Fruit fly (Drosophila melanogaster) whole organism, embryonic: Measurements from ENCODE around the gene Nos.

Experiments
- Atf-2 ChIP-seq: fragments of 200-800 bp; sonication (Bioruptor generic); optimal IDR thresholded peaks from 2 replicates; lab custom pipeline; 2016; ENCODE audit warnings: missing biosample characterization, missing genetic modification characterization
- B-H2 ChIP-seq: fragments of 200-800 bp; sonication (Bioruptor generic); optimal IDR thresholded peaks from 2 replicates; lab custom pipeline; 2018; ENCODE audit warnings: missing biosample characterization, mild to moderate bottlenecking, missing genetic modification characterization
- CG10565 ChIP-seq: fragments of 200-800 bp; sonication (Bioruptor generic); optimal IDR thresholded peaks from 3 replicates; lab custom pipeline; 2016; ENCODE audit warnings: missing biosample characterization, mild to moderate bottlenecking, missing genetic modification characterization
- CG11085 ChIP-seq: fragments of 200-800 bp; sonication (Bioruptor generic); IDR thresholded peaks from 2 replicates; pipeline ENCODE4 v1.3.6; 2022; ENCODE audit warnings: missing biosample characterization, missing genetic modification characterization
- CG11560 ChIP-seq: fragments of 200-800 bp; sonication (Bioruptor generic); IDR thresholded peaks from 3 replicates; pipeline ENCODE4 v1.3.6; 2022; ENCODE audit warnings: missing biosample characterization, missing genetic modification characterization
- CG12104 ChIP-seq: fragments of 200-800 bp; sonication (Bioruptor generic); optimal IDR thresholded peaks from 3 replicates; lab custom pipeline; 2016; ENCODE audit warnings: missing biosample characterization, missing genetic modification characterization
- CG12155 ChIP-seq: fragments of 200-800 bp; sonication (Bioruptor generic); optimal IDR thresholded peaks from 3 replicates; lab custom pipeline; 2016; ENCODE audit warnings: missing biosample characterization, missing genetic modification characterization
- CG12236 ChIP-seq: fragments of 200-800 bp; sonication (Bioruptor generic); optimal IDR thresholded peaks from 2 replicates; lab custom pipeline; 2016; ENCODE audit warnings: missing biosample characterization, missing genetic modification characterization
- CG15073 ChIP-seq: fragments of 200-800 bp; sonication (Bioruptor generic); optimal IDR thresholded peaks from 2 replicates; lab custom pipeline; 2016; ENCODE audit warnings: missing biosample characterization, missing genetic modification characterization
- CG1603 ChIP-seq: fragments of 200-800 bp; sonication (Bioruptor generic); optimal IDR thresholded peaks from 2 replicates; lab custom pipeline; 2019; ENCODE audit warnings: missing biosample characterization, mild to moderate bottlenecking, missing genetic modification characterization, moderate library complexity
- CG17328 ChIP-seq: fragments of 200-800 bp; sonication (Bioruptor generic); IDR thresholded peaks from 2 replicates; pipeline ENCODE4 v1.3.6; 2022; ENCODE audit warnings: missing biosample characterization, missing genetic modification characterization
- CG2875 ChIP-seq: fragments of 200-800 bp; sonication (Bioruptor generic); optimal IDR thresholded peaks from 2 replicates; lab custom pipeline; 2017; ENCODE audit warnings: missing biosample characterization, mild to moderate bottlenecking, missing genetic modification characterization, missing genetic modification reagents
- CG30403 ChIP-seq: fragments of 200-800 bp; sonication (Bioruptor generic); optimal IDR thresholded peaks from 3 replicates; lab custom pipeline; 2016; ENCODE audit warnings: missing biosample characterization, missing genetic modification characterization
- CG3281 ChIP-seq: fragments of 200-800 bp; sonication (Bioruptor generic); optimal IDR thresholded peaks from 3 replicates; lab custom pipeline; 2017; ENCODE audit warnings: missing biosample characterization, mild to moderate bottlenecking, missing genetic modification characterization
- CG4328 ChIP-seq: fragments of 200-800 bp; sonication (Bioruptor generic); optimal IDR thresholded peaks from 3 replicates; lab custom pipeline; 2017; ENCODE audit warnings: missing biosample characterization, missing genetic modification reagents, missing genetic modification characterization
- CG4360 ChIP-seq: fragments of 200-800 bp; sonication (Bioruptor generic); IDR thresholded peaks from 2 replicates; pipeline ENCODE4 v1.3.6; 2022; ENCODE audit warnings: missing biosample characterization, missing genetic modification characterization
- CG4820 ChIP-seq: fragments of 200-800 bp; sonication (Bioruptor generic); optimal IDR thresholded peaks from 3 replicates; lab custom pipeline; 2016; ENCODE audit warnings: missing biosample characterization, missing genetic modification characterization
- CG6654 ChIP-seq: fragments of 200-800 bp; sonication (Bioruptor generic); optimal IDR thresholded peaks from 2 replicates; lab custom pipeline; 2017; ENCODE audit warnings: missing biosample characterization, mild to moderate bottlenecking, missing genetic modification characterization
- CG9797 ChIP-seq: fragments of 200-800 bp; sonication (Bioruptor generic); optimal IDR thresholded peaks from 3 replicates; lab custom pipeline; 2018; ENCODE audit warnings: missing biosample characterization, mild to moderate bottlenecking, missing genetic modification characterization
- CG9876 ChIP-seq: fragments of 200-800 bp; sonication (Bioruptor generic); optimal IDR thresholded peaks from 2 replicates; lab custom pipeline; 2016; ENCODE audit warnings: missing biosample characterization, missing genetic modification characterization
- D ChIP-seq, 2 experiments: fragments of 200-800 bp in 1 of 2; fragments of >200 bp in 1 of 2; sonication (Bioruptor generic) in 1 of 2; optimal IDR thresholded peaks; 2 replicates in 1 of 2; 3 replicates in 1 of 2; lab custom pipeline; 2017; ENCODE audit warnings: mild to moderate bottlenecking in 1 of 2, missing biosample characterization in 1 of 2, missing genetic modification characterization in 1 of 2, missing genetic modification reagents in 1 of 2
- HLHmδ ChIP-seq: fragments of 200-800 bp; sonication (Bioruptor generic); optimal IDR thresholded peaks from 2 replicates; lab custom pipeline; 2018; ENCODE audit warnings: missing biosample characterization, mild to moderate bottlenecking, missing genetic modification characterization, moderate library complexity
- Hey ChIP-seq: fragments of 200-800 bp; sonication (Bioruptor generic); optimal IDR thresholded peaks from 3 replicates; lab custom pipeline; 2018; ENCODE audit warnings: missing biosample characterization, mild to moderate bottlenecking, missing genetic modification characterization
- Med ChIP-seq: fragments of 200-800 bp; sonication (Bioruptor generic); peaks from one replicate; lab custom pipeline; 2016; ENCODE audit warnings: missing biosample characterization, missing genetic modification characterization, mild to moderate bottlenecking, inconsistent platforms, moderate library complexity
- Nf-YC ChIP-seq: fragments of 200-800 bp; optimal IDR thresholded peaks from 3 replicates; lab custom pipeline; 2019; ENCODE audit warnings: missing biosample characterization, mild to moderate bottlenecking, missing genetic modification characterization, moderate library complexity
- Stat92E ChIP-seq, 3 experiments: fragments of >200 bp in 2 of 3; fragments of 200-800 bp in 1 of 3; sonication (Bioruptor generic) in 1 of 3; optimal IDR thresholded peaks; 2 replicates each; lab custom pipeline; 2017 to 2019; ENCODE audit warnings: missing biosample characterization in 3 of 3, missing genetic modification characterization in 3 of 3, mild to moderate bottlenecking in 1 of 3, moderate library complexity in 1 of 3
- ap ChIP-seq: fragments of 200-800 bp; sonication (Bioruptor generic); IDR thresholded peaks from 2 replicates; pipeline ENCODE4 v1.3.6; 2022; ENCODE audit warnings: missing biosample characterization, missing genetic modification characterization
- br ChIP-seq: fragments of >200 bp; optimal IDR thresholded peaks from 2 replicates; lab custom pipeline; 2017
- cad ChIP-seq: fragments of >200 bp; optimal IDR thresholded peaks from 2 replicates; lab custom pipeline; 2017; ENCODE audit warnings: missing biosample characterization, missing genetic modification characterization
- cwo ChIP-seq: fragments of 200-800 bp; sonication (Bioruptor generic); optimal IDR thresholded peaks from 3 replicates; lab custom pipeline; 2017; ENCODE audit warnings: missing biosample characterization, missing genetic modification characterization, mild to moderate bottlenecking, moderate library complexity, missing genetic modification reagents
- dati ChIP-seq: fragments of 200-800 bp; sonication (Bioruptor generic); IDR thresholded peaks from 2 replicates; pipeline ENCODE4 v1.3.6; 2022; ENCODE audit warnings: missing biosample characterization, missing genetic modification characterization
- dpn ChIP-seq, 2 experiments: fragments of 200-800 bp; sonication (Bioruptor generic); optimal IDR thresholded peaks; 3 replicates each; lab custom pipeline; 2016; ENCODE audit warnings: missing biosample characterization in 2 of 2, missing genetic modification characterization in 2 of 2
- ewg ChIP-seq: fragments of 200-800 bp; sonication (Bioruptor generic); optimal IDR thresholded peaks from 3 replicates; lab custom pipeline; 2017; ENCODE audit warnings: mild to moderate bottlenecking, missing biosample characterization, missing genetic modification reagents, missing genetic modification characterization
- fru ChIP-seq: fragments of >200 bp; optimal IDR thresholded peaks from 2 replicates; lab custom pipeline; 2017
- gro ChIP-seq: fragments of 200-800 bp; sonication (Bioruptor generic); optimal IDR thresholded peaks from 2 replicates; lab custom pipeline; 2016; ENCODE audit warnings: missing biosample characterization, missing genetic modification characterization
- jigr1 ChIP-seq: fragments of 200-800 bp; sonication (Bioruptor generic); IDR thresholded peaks from 3 replicates; pipeline ENCODE4 v1.3.6; 2022; ENCODE audit warnings: missing biosample characterization, missing genetic modification characterization
- kah ChIP-seq: fragments of 200-800 bp; sonication (Bioruptor generic); optimal IDR thresholded peaks from 2 replicates; lab custom pipeline; 2018; ENCODE audit warnings: missing biosample characterization, mild to moderate bottlenecking, missing genetic modification characterization
- lola ChIP-seq, 3 experiments: fragments of >200 bp in 2 of 3; fragments of 200-800 bp in 1 of 3; sonication (Bioruptor generic) in 1 of 3; optimal IDR thresholded peaks; 2 replicates each; lab custom pipeline; 2017 to 2019; ENCODE audit warnings: missing biosample characterization in 3 of 3, missing genetic modification characterization in 3 of 3, mild to moderate bottlenecking in 1 of 3, moderate library complexity in 1 of 3
- lov ChIP-seq, 2 experiments: fragments of 200-800 bp in 1 of 2; fragments of >200 bp in 1 of 2; sonication (Bioruptor generic) in 1 of 2; IDR thresholded peaks in 1 of 2; optimal IDR thresholded peaks in 1 of 2; 2 replicates in 1 of 2; 3 replicates in 1 of 2; pipeline versions ENCODE4 v1.3.6 to Lab custom; 2017 to 2022; ENCODE audit warnings: missing biosample characterization in 1 of 2, missing genetic modification characterization in 1 of 2
- nerfin-1 ChIP-seq: fragments of 200-800 bp; sonication (Bioruptor generic); optimal IDR thresholded peaks from 3 replicates; lab custom pipeline; 2019; ENCODE audit warnings: missing biosample characterization, mild to moderate bottlenecking, missing genetic modification characterization, moderate library complexity
- nmo ChIP-seq: fragments of 200-800 bp; sonication (Bioruptor generic); optimal IDR thresholded peaks from 2 replicates; lab custom pipeline; 2018; ENCODE audit warnings: missing biosample characterization, mild to moderate bottlenecking, missing genetic modification characterization, moderate library complexity
- onecut ChIP-seq: fragments of 200-800 bp; sonication (Bioruptor generic); IDR thresholded peaks from 2 replicates; pipeline ENCODE4 v1.3.6; 2022; ENCODE audit warnings: missing biosample characterization, missing genetic modification characterization
- pros ChIP-seq: fragments of 200-800 bp; sonication (Bioruptor generic); optimal IDR thresholded peaks from 3 replicates; lab custom pipeline; 2019; ENCODE audit warnings: missing biosample characterization, mild to moderate bottlenecking, missing genetic modification characterization, moderate library complexity
- pum ChIP-seq: fragments of 200-800 bp; sonication (Bioruptor generic); optimal IDR thresholded peaks from 2 replicates; lab custom pipeline; 2016; ENCODE audit warnings: missing biosample characterization, missing genetic modification characterization
- repo ChIP-seq: fragments of 200-800 bp; sonication (Bioruptor generic); optimal IDR thresholded peaks from 2 replicates; lab custom pipeline; 2016; ENCODE audit warnings: missing biosample characterization, missing genetic modification characterization
- ro ChIP-seq: fragments of 200-800 bp; sonication (Bioruptor generic); IDR thresholded peaks from 2 replicates; pipeline ENCODE4 v1.3.6; 2022; ENCODE audit warnings: missing biosample characterization, missing genetic modification characterization
- schlank ChIP-seq: fragments of 200-800 bp; sonication (Bioruptor generic); optimal IDR thresholded peaks from 2 replicates; lab custom pipeline; 2018; ENCODE audit warnings: missing biosample characterization, mild to moderate bottlenecking, missing genetic modification characterization
- shn ChIP-seq: fragments of 200-800 bp; sonication (Bioruptor generic); optimal IDR thresholded peaks from 3 replicates; lab custom pipeline; 2016; ENCODE audit warnings: missing biosample characterization, missing genetic modification characterization
- ttk ChIP-seq: fragments of 200-800 bp; sonication (Bioruptor generic); IDR thresholded peaks from 2 replicates; pipeline ENCODE4 v2.1.2; 2022; ENCODE audit warnings: missing biosample characterization, missing genetic modification characterization
- wor ChIP-seq: fragments of 200-800 bp; sonication (Bioruptor generic); IDR thresholded peaks from 2 replicates; pipeline ENCODE4 v1.3.6; 2022; ENCODE audit warnings: missing biosample characterization, missing genetic modification characterization

The Nos gene

dm6 chr2L:10760422-10761166, 76.7 kb downstream of the Nos start, which contains the start of gene CG6495 (continued):
- no peak for TF ChIP-seq repo (GFP tag; lab: Kevin White, UChicago)
- peak; percentile 61 for TF ChIP-seq CG30403
- TF ChIP-seq Nf-YC (tag; lab: Kevin White, UChicago), result peak; percentile 55
- TF ChIP-seq lola (GFP tag; optimal IDR thresholded peaks at IDR 0.05; lab: Kevin White, UChicago), result peak in 1 of 3 experiments; percentile 18
- no peak for TF ChIP-seq pum (GFP tag; lab: Kevin White, UChicago)
- TF ChIP-seq CG17328 (GFP tag; lab: Robert Waterston, UW), result peak; percentile 39; the same call in 1 of the 2 replicates
- no peak for TF ChIP-seq B-H2
- peak; percentile 26 for TF ChIP-seq CG12155 (GFP tag; lab: Kevin White, UChicago)
- TF ChIP-seq Stat92E (GFP tag; optimal IDR thresholded peaks at IDR 0.05; lab: Kevin White, UChicago), result no peak
- TF ChIP-seq shn (GFP tag; lab: Kevin White, UChicago), result no peak
- peak; percentile 8 to 33 for TF ChIP-seq dpn (GFP tag; optimal IDR thresholded peaks at IDR 0.05; lab: Kevin White, UChicago)
- TF ChIP-seq CG3281 (GFP tag; lab: Kevin White, UChicago), result peak; percentile 53
- peak; percentile 92 for TF ChIP-seq onecut (GFP tag; lab: Robert Waterston, UW)
- no peak for TF ChIP-seq CG15073 (GFP tag; lab: Kevin White, UChicago)
- no peak for TF ChIP-seq gro (GFP tag; lab: Kevin White, UChicago)
- no peak for TF ChIP-seq kah (GFP tag; lab: Kevin White, UChicago)
- no peak for TF ChIP-seq ro (GFP tag; lab: Robert Waterston, UW)
- no peak for TF ChIP-seq lov (optimal IDR thresholded peaks at IDR 0.05; lab: Kevin White, UChicago)
- TF ChIP-seq lov (GFP tag; IDR thresholded peaks at IDR 0.05; lab: Robert Waterston, UW), result no peak
- TF ChIP-seq CG11560, result no peak
- no peak for TF ChIP-seq HLHmδ (GFP tag; lab: Kevin White, UChicago)
- TF ChIP-seq CG9797, result no peak
- TF ChIP-seq ewg (GFP tag; lab: Kevin White, UChicago), result no peak
- no peak for TF ChIP-seq CG6654 (GFP tag; lab: Kevin White, UChicago)
- peak; percentile 0 for TF ChIP-seq CG4820 (GFP tag; lab: Kevin White, UChicago)
- TF ChIP-seq cad (GFP tag; lab: Kevin White, UChicago), result no peak
- peak; percentile 63 for TF ChIP-seq cwo
- no peak for TF ChIP-seq wor
- TF ChIP-seq dati, result no peak
- TF ChIP-seq ap (GFP tag; lab: Robert Waterston, UW), result no peak
- no peak for TF ChIP-seq Atf-2 (GFP tag; lab: Kevin White, UChicago)
- no peak for TF ChIP-seq pros (GFP tag; lab: Kevin White, UChicago)
- no peak for TF ChIP-seq CG12104 (GFP tag; lab: Kevin White, UChicago)
- no peak for TF ChIP-seq CG1603
- TF ChIP-seq CG12236, result no peak
- TF ChIP-seq schlank (tag; lab: Kevin White, UChicago), result no peak
- peak; percentile 8 for TF ChIP-seq CG4328 (GFP tag; lab: Kevin White, UChicago)
- TF ChIP-seq ttk (GFP tag; lab: Robert Waterston, UW), result no peak
- no peak for TF ChIP-seq CG9876 (GFP tag; lab: Kevin White, UChicago)
- TF ChIP-seq Hey (tag; lab: Kevin White, UChicago), result no peak
- no peak for TF ChIP-seq CG2875 (GFP tag; lab: Kevin White, UChicago)
- TF ChIP-seq jigr1 (GFP tag; lab: Robert Waterston, UW), result no peak
- peak; percentile 16 for TF ChIP-seq nerfin-1 (tag; lab: Kevin White, UChicago)
- peak; percentile 54 for TF ChIP-seq Med (GFP tag; lab: Kevin White, UChicago)
- no peak for TF ChIP-seq br (lab: Kevin White, UChicago)
- no peak for TF ChIP-seq fru (lab: Kevin White, UChicago)
- peak; percentile 55 for TF ChIP-seq nmo
- TF ChIP-seq CG10565 (GFP tag; lab: Kevin White, UChicago), result no peak
- no peak for TF ChIP-seq D (optimal IDR thresholded peaks at IDR 0.05; lab: Kevin White, UChicago)
- TF ChIP-seq D (GFP tag; optimal IDR thresholded peaks at IDR 0.05; lab: Kevin White, UChicago), result peak; percentile 22
- no peak for TF ChIP-seq CG4360
- no peak for TF ChIP-seq CG11085 (GFP tag; lab: Robert Waterston, UW)
